Fruit fly (Drosophila melanogaster) whole organism, embryonic: ENCODE data around the gene sicily.

ENCODE experiments used
- Adf1 ChIP-seq: fragments of 200-800 bp; sonication (Bioruptor generic); IDR thresholded peaks from 2 replicates; pipeline ENCODE4 v1.3.6; 2022; ENCODE audit warnings: missing biosample characterization, missing genetic modification characterization
- BEAF-32 ChIP-seq: fragments of 200-800 bp; sonication (Bioruptor generic); optimal IDR thresholded peaks from 3 replicates; lab custom pipeline; 2017; ENCODE audit warnings: missing biosample characterization, missing genetic modification characterization, mild to moderate bottlenecking, moderate library complexity, missing genetic modification reagents
- Blimp-1 ChIP-seq: fragments of 200-800 bp; sonication (Bioruptor generic); optimal IDR thresholded peaks from 3 replicates; lab custom pipeline; 2018; ENCODE audit warnings: missing biosample characterization, missing genetic modification characterization, mild to moderate bottlenecking, moderate library complexity, missing genetic modification reagents
- Bteb2 ChIP-seq: fragments of 200-800 bp; sonication (Bioruptor generic); optimal IDR thresholded peaks from 2 replicates; lab custom pipeline; 2016; ENCODE audit warnings: missing biosample characterization, missing genetic modification characterization
- CG12236 ChIP-seq: fragments of 200-800 bp; sonication (Bioruptor generic); optimal IDR thresholded peaks from 2 replicates; lab custom pipeline; 2016; ENCODE audit warnings: missing biosample characterization, missing genetic modification characterization
- CG13424 ChIP-seq: fragments of 200-800 bp; sonication (Bioruptor generic); optimal IDR thresholded peaks from 2 replicates; lab custom pipeline; 2019; ENCODE audit warnings: missing biosample characterization, mild to moderate bottlenecking, missing genetic modification characterization, moderate library complexity
- CG14667 ChIP-seq: fragments of 200-800 bp; sonication (Bioruptor generic); IDR thresholded peaks from 2 replicates; pipeline ENCODE4 v1.3.6; 2022; ENCODE audit warnings: missing biosample characterization, missing genetic modification characterization
- CG1529 ChIP-seq: fragments of 200-800 bp; sonication (Bioruptor generic); optimal IDR thresholded peaks from 3 replicates; lab custom pipeline; 2018; ENCODE audit warnings: missing biosample characterization, missing genetic modification characterization
- CG15601 ChIP-seq: fragments of 200-800 bp; sonication (Bioruptor generic); optimal IDR thresholded peaks from 3 replicates; lab custom pipeline; 2019; ENCODE audit warnings: missing biosample characterization, mild to moderate bottlenecking, missing genetic modification characterization, moderate library complexity
- CG1792 ChIP-seq: fragments of 200-800 bp; sonication (Bioruptor generic); optimal IDR thresholded peaks from 2 replicates; lab custom pipeline; 2016; ENCODE audit warnings: missing biosample characterization, missing genetic modification characterization
- CG1832 ChIP-seq: fragments of 200-800 bp; sonication (Bioruptor generic); optimal IDR thresholded peaks from 2 replicates; lab custom pipeline; 2017; ENCODE audit warnings: missing biosample characterization, mild to moderate bottlenecking, missing genetic modification characterization, inconsistent platforms
- CG2116 ChIP-seq: fragments of 200-800 bp; sonication (Bioruptor generic); optimal IDR thresholded peaks from 3 replicates; lab custom pipeline; 2018; ENCODE audit warnings: missing biosample characterization, mild to moderate bottlenecking, missing genetic modification characterization
- CG2889 ChIP-seq: fragments of 200-800 bp; sonication (Bioruptor generic); IDR thresholded peaks from 3 replicates; pipeline ENCODE4 v1.3.6; 2022; ENCODE audit warnings: missing biosample characterization, missing genetic modification characterization
- CG3065 ChIP-seq: fragments of 200-800 bp; sonication (Bioruptor generic); optimal IDR thresholded peaks from 2 replicates; lab custom pipeline; 2016; ENCODE audit warnings: missing biosample characterization, missing genetic modification characterization
- CG33557 ChIP-seq: fragments of 200-800 bp; sonication (Bioruptor generic); optimal IDR thresholded peaks from 2 replicates; lab custom pipeline; 2019; ENCODE audit warnings: missing biosample characterization, mild to moderate bottlenecking, missing genetic modification characterization, moderate library complexity
- CG3407 ChIP-seq: fragments of 200-800 bp; sonication (Bioruptor generic); optimal IDR thresholded peaks from 2 replicates; lab custom pipeline; 2018; ENCODE audit warnings: missing biosample characterization, mild to moderate bottlenecking, missing genetic modification characterization
- CG34422 ChIP-seq: fragments of 200-800 bp; sonication (Bioruptor generic); IDR thresholded peaks from 3 replicates; pipeline ENCODE4 v1.3.6; 2022; ENCODE audit warnings: missing biosample characterization, missing genetic modification characterization
- CG3838 ChIP-seq: fragments of 200-800 bp; sonication (Bioruptor generic); optimal IDR thresholded peaks from 3 replicates; lab custom pipeline; 2016; ENCODE audit warnings: missing biosample characterization, missing genetic modification characterization
- CG4404 ChIP-seq: fragments of 200-800 bp; sonication (Bioruptor generic); IDR thresholded peaks from 2 replicates; pipeline ENCODE4 v1.3.6; 2022; ENCODE audit warnings: missing biosample characterization, missing genetic modification characterization
- CG4820 ChIP-seq: fragments of 200-800 bp; sonication (Bioruptor generic); optimal IDR thresholded peaks from 3 replicates; lab custom pipeline; 2016; ENCODE audit warnings: missing biosample characterization, missing genetic modification characterization
- CG6683 ChIP-seq: fragments of 200-800 bp; sonication (Bioruptor generic); optimal IDR thresholded peaks from 2 replicates; lab custom pipeline; 2017; ENCODE audit warnings: missing biosample characterization, mild to moderate bottlenecking, missing genetic modification characterization, missing genetic modification reagents
- CG6854 ChIP-seq: fragments of 200-800 bp; sonication (Bioruptor generic); optimal IDR thresholded peaks from 3 replicates; lab custom pipeline; 2017; ENCODE audit warnings: missing biosample characterization, mild to moderate bottlenecking, missing genetic modification characterization
- CG8089 ChIP-seq: fragments of 200-800 bp; sonication (Bioruptor generic); optimal IDR thresholded peaks from 3 replicates; lab custom pipeline; 2016; ENCODE audit warnings: missing biosample characterization, missing genetic modification characterization
- CHES-1-like ChIP-seq: fragments of 200-800 bp; sonication (Bioruptor generic); optimal IDR thresholded peaks from 2 replicates; lab custom pipeline; 2016; ENCODE audit warnings: missing biosample characterization, missing genetic modification characterization
- Dad ChIP-seq: fragments of 200-800 bp; sonication (Bioruptor generic); optimal IDR thresholded peaks from 3 replicates; lab custom pipeline; 2016; ENCODE audit warnings: missing biosample characterization, missing genetic modification characterization
- ERR ChIP-seq: fragments of 200-800 bp; sonication (Bioruptor generic); optimal IDR thresholded peaks from 2 replicates; lab custom pipeline; 2016; ENCODE audit warnings: missing biosample characterization, missing genetic modification characterization
- HLH54F ChIP-seq: fragments of 200-800 bp; sonication (Bioruptor generic); optimal IDR thresholded peaks from 3 replicates; lab custom pipeline; 2016; ENCODE audit warnings: missing biosample characterization, missing genetic modification characterization
- Lpt ChIP-seq: fragments of >200 bp; optimal IDR thresholded peaks from 2 replicates; lab custom pipeline; 2018; ENCODE audit warnings: missing biosample characterization, missing genetic modification characterization
- Mrtf ChIP-seq: fragments of 200-800 bp; sonication (Bioruptor generic); IDR thresholded peaks from 3 replicates; pipeline ENCODE4 v1.3.6; 2022; ENCODE audit warnings: missing biosample characterization, missing genetic modification characterization
- ato ChIP-seq: fragments of 200-800 bp; sonication (Bioruptor generic); IDR thresholded peaks from 2 replicates; pipeline ENCODE4 v1.3.6; 2022; ENCODE audit warnings: missing biosample characterization, missing genetic modification characterization; ENCODE audit not compliant: partially characterized antibody
- bsh ChIP-seq, 2 experiments: fragments of 200-800 bp; sonication (Bioruptor generic); optimal IDR thresholded peaks; 2 replicates each; lab custom pipeline; 2017 to 2018; ENCODE audit warnings: mild to moderate bottlenecking in 2 of 2, missing biosample characterization in 2 of 2, missing genetic modification characterization in 2 of 2, moderate library complexity in 1 of 2
- dan ChIP-seq: fragments of 200-800 bp; sonication (Bioruptor generic); IDR thresholded peaks from 2 replicates; pipeline ENCODE4 v1.3.6; 2022; ENCODE audit warnings: missing biosample characterization, missing genetic modification characterization
- disco-r ChIP-seq: fragments of 200-800 bp; sonication (Bioruptor generic); optimal IDR thresholded peaks from 2 replicates; lab custom pipeline; 2016; ENCODE audit warnings: missing biosample characterization, missing genetic modification characterization
- dpn ChIP-seq, 2 experiments: fragments of 200-800 bp; sonication (Bioruptor generic); optimal IDR thresholded peaks; 3 replicates each; lab custom pipeline; 2016; ENCODE audit warnings: missing biosample characterization in 2 of 2, missing genetic modification characterization in 2 of 2
- hbn ChIP-seq: fragments of 200-800 bp; sonication (Bioruptor generic); IDR thresholded peaks from 2 replicates; pipeline ENCODE4 v1.3.6; 2022; ENCODE audit warnings: missing biosample characterization, missing genetic modification characterization; ENCODE audit not compliant: partially characterized antibody
- ind ChIP-seq: fragments of 200-800 bp; sonication (Bioruptor generic); optimal IDR thresholded peaks from 3 replicates; lab custom pipeline; 2016; ENCODE audit warnings: missing biosample characterization, missing genetic modification characterization
- mam ChIP-seq: fragments of 200-800 bp; sonication (Bioruptor generic); optimal IDR thresholded peaks from 3 replicates; lab custom pipeline; 2016; ENCODE audit warnings: missing biosample characterization, missing genetic modification characterization
- mirr ChIP-seq: fragments of 200-800 bp; sonication (Bioruptor generic); optimal IDR thresholded peaks from 3 replicates; lab custom pipeline; 2018; ENCODE audit warnings: missing biosample characterization, mild to moderate bottlenecking, missing genetic modification characterization
- odd ChIP-seq: fragments of 200-800 bp; sonication (Bioruptor generic); optimal IDR thresholded peaks from 2 replicates; lab custom pipeline; 2017; ENCODE audit warnings: missing biosample characterization, mild to moderate bottlenecking, missing genetic modification characterization
- pnt ChIP-seq: fragments of 200-800 bp; sonication (Bioruptor generic); optimal IDR thresholded peaks from 3 replicates; lab custom pipeline; 2016; ENCODE audit warnings: missing biosample characterization, missing genetic modification characterization
- pzg ChIP-seq: fragments of 200-800 bp; sonication (Bioruptor generic); optimal IDR thresholded peaks from 3 replicates; lab custom pipeline; 2018; ENCODE audit warnings: missing biosample characterization, mild to moderate bottlenecking, missing genetic modification characterization, moderate library complexity
- rib ChIP-seq: fragments of 200-800 bp; sonication (Bioruptor generic); IDR thresholded peaks from 2 replicates; pipeline ENCODE4 v1.3.6; 2022; ENCODE audit warnings: missing biosample characterization, missing genetic modification characterization
- run ChIP-seq: fragments of 200-800 bp; sonication (Bioruptor generic); optimal IDR thresholded peaks from 3 replicates; lab custom pipeline; 2018; ENCODE audit warnings: missing biosample characterization, mild to moderate bottlenecking, missing genetic modification characterization
- shn ChIP-seq: fragments of 200-800 bp; sonication (Bioruptor generic); optimal IDR thresholded peaks from 3 replicates; lab custom pipeline; 2016; ENCODE audit warnings: missing biosample characterization, missing genetic modification characterization
- sima ChIP-seq: fragments of 200-800 bp; sonication (Bioruptor generic); optimal IDR thresholded peaks from 2 replicates; lab custom pipeline; 2016; ENCODE audit warnings: missing biosample characterization, missing genetic modification characterization
- slbo ChIP-seq: fragments of 200-800 bp; sonication (Bioruptor generic); IDR thresholded peaks from 2 replicates; pipeline ENCODE4 v1.3.6; 2022; ENCODE audit warnings: missing biosample characterization, missing genetic modification characterization
- so ChIP-seq: fragments of 200-800 bp; sonication (Bioruptor generic); IDR thresholded peaks from 3 replicates; pipeline ENCODE4 v1.3.6; 2022; ENCODE audit warnings: missing biosample characterization, missing genetic modification characterization
- sqz ChIP-seq: fragments of 200-800 bp; sonication (Bioruptor generic); optimal IDR thresholded peaks from 3 replicates; lab custom pipeline; 2018; ENCODE audit warnings: missing biosample characterization, mild to moderate bottlenecking, missing genetic modification characterization
- tio ChIP-seq: fragments of 200-800 bp; sonication (Bioruptor generic); optimal IDR thresholded peaks from 2 replicates; lab custom pipeline; 2017; ENCODE audit warnings: missing biosample characterization, missing genetic modification characterization, inconsistent platforms
- unpg ChIP-seq: fragments of 200-800 bp; sonication (Bioruptor generic); optimal IDR thresholded peaks from 3 replicates; lab custom pipeline; 2018; ENCODE audit warnings: missing biosample characterization, mild to moderate bottlenecking, missing genetic modification characterization, moderate library complexity

Gene sicily

DNA sequence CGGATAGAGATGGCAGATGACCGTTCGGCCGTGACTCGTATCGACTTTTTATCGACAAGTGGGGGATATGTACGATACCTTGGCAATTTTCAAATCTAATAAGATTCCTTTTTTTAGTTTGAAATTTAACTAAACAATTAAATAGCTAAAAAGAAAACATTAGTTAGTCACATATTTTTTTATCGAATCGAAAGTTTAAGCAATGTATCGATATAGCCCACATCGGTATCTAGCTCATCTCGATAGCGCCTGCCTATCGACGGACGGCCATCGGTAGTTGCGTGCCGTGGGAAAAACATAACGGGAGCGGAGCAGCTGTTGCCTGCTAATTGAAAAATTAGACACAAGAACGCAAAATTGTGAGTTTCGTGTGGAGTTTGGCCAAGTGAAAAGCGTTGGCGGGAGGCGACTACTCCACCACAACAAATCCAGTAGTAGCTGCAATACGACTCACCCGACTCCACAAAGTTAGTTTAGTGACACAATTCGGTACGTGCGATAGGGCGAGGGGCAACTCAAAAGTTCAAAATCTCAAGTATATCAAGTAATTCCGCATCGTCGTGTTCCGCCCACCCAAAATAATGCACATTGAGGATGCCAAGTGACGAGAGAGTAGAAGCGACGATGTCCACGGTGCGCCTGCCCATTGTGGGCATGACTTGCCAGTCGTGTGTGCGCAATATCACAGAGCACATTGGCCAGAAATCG lies 36.6 kb upstream of the sicily start, which contains the start of the genes CG10347 and ATP7 (continued):
- no peak for TF ChIP-seq sima (GFP tag; lab: Kevin White, UChicago)
- TF ChIP-seq rib (GFP tag; lab: Robert Waterston, UW), result no peak
- TF ChIP-seq BEAF-32 (GFP tag; lab: Kevin White, UChicago), result peak; percentile 93
- no peak for TF ChIP-seq CG3065
- TF ChIP-seq ERR (GFP tag; lab: Kevin White, UChicago), result no peak
- TF ChIP-seq CG3407 (GFP tag; lab: Kevin White, UChicago), result no peak
- TF ChIP-seq mam (GFP tag; lab: Kevin White, UChicago), result peak; percentile 36
- TF ChIP-seq mirr (GFP tag; lab: Kevin White, UChicago), result no peak
- peak; percentile 55 for TF ChIP-seq HLH54F (GFP tag; lab: Kevin White, UChicago)
- no peak for TF ChIP-seq bsh (GFP tag; optimal IDR thresholded peaks at IDR 0.05; lab: Kevin White, UChicago)
- no peak for TF ChIP-seq Lpt (GFP tag; lab: Kevin White, UChicago)
- TF ChIP-seq unpg (GFP tag; lab: Kevin White, UChicago), result no peak
- TF ChIP-seq dpn (GFP tag; optimal IDR thresholded peaks at IDR 0.05; lab: Kevin White, UChicago), result peak in 1 of 2 experiments; percentile 36
- TF ChIP-seq run (tag; lab: Kevin White, UChicago), result no peak
- TF ChIP-seq dan (GFP tag; lab: Robert Waterston, UW), result no peak
- TF ChIP-seq CG8089, result no peak
- TF ChIP-seq Blimp-1, result no peak
- peak; percentile 84 for TF ChIP-seq hbn (GFP tag; lab: Robert Waterston, UW)
- peak; percentile 72 for TF ChIP-seq pzg (GFP tag; lab: Kevin White, UChicago)
- TF ChIP-seq CG1832 (GFP tag; lab: Kevin White, UChicago), result no peak
- TF ChIP-seq shn (GFP tag; lab: Kevin White, UChicago), result peak; percentile 18
- no peak for TF ChIP-seq CG4404
- no peak for TF ChIP-seq sqz
- peak; percentile 83 for TF ChIP-seq CG2116 (GFP tag; lab: Kevin White, UChicago)
- TF ChIP-seq CG33557, result no peak
- no peak for TF ChIP-seq tio (GFP tag; lab: Kevin White, UChicago)
- TF ChIP-seq CG1529 (GFP tag; lab: Kevin White, UChicago), result no peak
- TF ChIP-seq odd (GFP tag; lab: Kevin White, UChicago), result no peak
- no peak; the same call in 1 of the 2 replicates for TF ChIP-seq slbo (GFP tag; lab: Robert Waterston, UW)
- TF ChIP-seq CHES-1-like (GFP tag; lab: Kevin White, UChicago), result peak; percentile 26
- no peak for TF ChIP-seq CG14667 (GFP tag; lab: Robert Waterston, UW)
- TF ChIP-seq CG12236 (GFP tag; lab: Kevin White, UChicago), result no peak
- no peak for TF ChIP-seq CG2889 (GFP tag; lab: Robert Waterston, UW)
- TF ChIP-seq pnt (GFP tag; lab: Kevin White, UChicago), result peak; percentile 17
- no peak for TF ChIP-seq Mrtf (GFP tag; lab: Robert Waterston, UW)
- TF ChIP-seq CG34422 (GFP tag; lab: Robert Waterston, UW), result peak; percentile 17; the same call in 1 of the 3 replicates
- TF ChIP-seq CG6854 (GFP tag; lab: Kevin White, UChicago), result no peak
- no peak; the same call in 1 of the 2 replicates for TF ChIP-seq ato (GFP tag; lab: Robert Waterston, UW)
- no peak for TF ChIP-seq CG3838 (GFP tag; lab: Kevin White, UChicago)
- TF ChIP-seq ind, result peak; percentile 21
- TF ChIP-seq CG15601, result no peak
- TF ChIP-seq CG4820 (GFP tag; lab: Kevin White, UChicago), result no peak
- no peak for TF ChIP-seq CG6683 (GFP tag; lab: Kevin White, UChicago)
- TF ChIP-seq disco-r (GFP tag; lab: Kevin White, UChicago), result no peak
- TF ChIP-seq CG13424 (tag; lab: Kevin White, UChicago), result peak; percentile 43
- no peak for TF ChIP-seq Dad (GFP tag; lab: Kevin White, UChicago)
- no peak for TF ChIP-seq so (GFP tag; lab: Robert Waterston, UW)
- TF ChIP-seq Bteb2, result peak; percentile 13
- TF ChIP-seq Adf1 (GFP tag; lab: Robert Waterston, UW), result no peak
- TF ChIP-seq CG1792, result peak; percentile 11
